Worm (Caenorhabditis elegans) whole organism, early embryonic: ENCODE measurements around the gene memi-1.
A peak's percentile ranks its signal among the peaks of the same experiment; 100 is the strongest.

Experiments
- B0310.2 ChIP-seq: sonication (generic microtip); optimal IDR thresholded peaks from 2 replicates; lab custom pipeline; 2016; ENCODE audit warnings: mild to moderate bottlenecking, missing genetic modification characterization, missing compliant biosample characterization
- F13C5.2 ChIP-seq: sonication (generic microtip); optimal IDR thresholded peaks from 2 replicates; lab custom pipeline; 2017; ENCODE audit warnings: mild to moderate bottlenecking, missing genetic modification characterization, inconsistent platforms, missing compliant biosample characterization
- aly-1 ChIP-seq: sonication (generic microtip); optimal IDR thresholded peaks from 2 replicates; lab custom pipeline; 2016; ENCODE audit warnings: missing genetic modification characterization, missing compliant biosample characterization
- ama-1 ChIP-seq: fragments of 150-350 bp; optimal IDR thresholded peaks from 2 replicates; lab custom pipeline; 2014
- ceh-13 ChIP-seq: fragments of 200-800 bp; sonication (Bioruptor generic); optimal IDR thresholded peaks from 2 replicates; lab custom pipeline; 2018; ENCODE audit warnings: mild to moderate bottlenecking, missing genetic modification characterization, missing compliant biosample characterization
- ceh-36 ChIP-seq: sonication (generic microtip); optimal IDR thresholded peaks from 2 replicates; lab custom pipeline; 2016; ENCODE audit warnings: missing genetic modification characterization, inconsistent platforms, missing compliant biosample characterization
- ets-7 ChIP-seq: sonication (generic microtip); optimal IDR thresholded peaks from 2 replicates; lab custom pipeline; 2016; ENCODE audit warnings: missing genotype, missing genetic modification characterization, missing compliant biosample characterization
- flt-1 ChIP-seq: fragments of 200-800 bp; sonication (Bioruptor generic); IDR thresholded peaks from 2 replicates; pipeline ENCODE4 v1.3.6; 2022; ENCODE audit warnings: missing genetic modification characterization, missing compliant biosample characterization
- hmbx-1 ChIP-seq: sonication (generic microtip); optimal IDR thresholded peaks from 2 replicates; lab custom pipeline; 2016; ENCODE audit warnings: mild to moderate bottlenecking, missing genetic modification characterization, missing compliant biosample characterization
- hmg-4 ChIP-seq: fragments of 200-800 bp; sonication (Bioruptor generic); optimal IDR thresholded peaks from 2 replicates; lab custom pipeline; 2018; ENCODE audit warnings: mild to moderate bottlenecking, missing genetic modification characterization, missing compliant biosample characterization
- hnd-1 ChIP-seq: sonication (generic microtip); optimal IDR thresholded peaks from 2 replicates; lab custom pipeline; 2016; ENCODE audit warnings: missing genetic modification characterization, missing compliant biosample characterization
- pes-1 ChIP-seq: fragments of 200-800 bp; sonication (Bioruptor generic); IDR thresholded peaks from 2 replicates; pipeline ENCODE4 v1.3.6; 2022; ENCODE audit warnings: missing genetic modification reagents, missing genetic modification characterization, missing compliant biosample characterization
- scrt-1 ChIP-seq: fragments of 200-800 bp; sonication (Bioruptor generic); IDR thresholded peaks from 2 replicates; pipeline ENCODE4 v1.3.6; 2022; ENCODE audit warnings: missing genetic modification characterization, missing compliant biosample characterization
- sea-1 ChIP-seq: fragments of 200-800 bp; sonication (Bioruptor generic); conservative IDR thresholded peaks from 2 replicates; pipeline ENCODE4 v1.3.6; 2022; ENCODE audit warnings: missing genetic modification characterization, missing compliant biosample characterization
- tbx-11 ChIP-seq: fragments of 200-800 bp; sonication (Bioruptor generic); IDR thresholded peaks from 2 replicates; pipeline ENCODE4 v1.3.6; 2022; ENCODE audit warnings: missing genetic modification characterization, missing compliant biosample characterization
- tbx-37 ChIP-seq: fragments of 200-800 bp; sonication (Bioruptor generic); conservative IDR thresholded peaks from 2 replicates; pipeline ENCODE4 v1.3.6; 2022; ENCODE audit warnings: missing genetic modification reagents, missing genetic modification characterization, missing compliant biosample characterization
- tra-4 ChIP-seq: sonication (generic microtip); optimal IDR thresholded peaks from 2 replicates; lab custom pipeline; 2017; ENCODE audit warnings: missing genetic modification characterization, missing compliant biosample characterization

Gene memi-1

DNA sequence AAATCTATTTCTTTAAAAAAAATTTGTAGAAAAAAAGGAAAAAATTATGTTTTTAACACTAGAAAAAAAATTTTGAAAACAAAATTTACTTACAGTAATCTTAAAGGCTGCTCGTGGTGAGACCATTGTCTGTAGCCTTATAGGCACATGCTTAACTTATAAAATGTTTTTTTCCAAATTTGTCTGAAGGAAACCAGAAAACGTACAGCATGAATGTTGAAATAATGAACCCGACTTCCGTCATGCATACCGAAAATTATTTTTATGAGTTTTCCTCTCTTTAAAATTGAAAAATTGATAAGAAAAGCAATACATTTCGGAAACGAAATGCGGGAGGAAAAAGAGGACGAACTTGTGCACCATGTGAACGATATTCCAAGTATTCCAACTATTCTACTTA, 11.6 kb upstream of the memi-1 start, which contains the start of gene R11E3.2:
Gene R11E3.2, plus strand, starts transcription at position 301 of the 400 bp plus-strand sequence.
- TF ChIP-seq flt-1 (GFP tag; lab: Robert Waterston, UW): no peak
- TF ChIP-seq ets-7 (tag; lab: Kevin White, UChicago): no peak
- TF ChIP-seq F13C5.2 (tag; lab: Kevin White, UChicago): no peak
- TF ChIP-seq hmg-4 (GFP tag; lab: Kevin White, UChicago): no peak
- no peak for TF ChIP-seq ceh-13 (GFP tag; lab: Kevin White, UChicago)
- no peak for TF ChIP-seq hmbx-1
- no peak for TF ChIP-seq tbx-37 (GFP tag; lab: Robert Waterston, UW)
- TF ChIP-seq ceh-36: no peak
- no peak for TF ChIP-seq ama-1
- no peak for TF ChIP-seq tbx-11 (GFP tag; lab: Robert Waterston, UW)

DNA sequence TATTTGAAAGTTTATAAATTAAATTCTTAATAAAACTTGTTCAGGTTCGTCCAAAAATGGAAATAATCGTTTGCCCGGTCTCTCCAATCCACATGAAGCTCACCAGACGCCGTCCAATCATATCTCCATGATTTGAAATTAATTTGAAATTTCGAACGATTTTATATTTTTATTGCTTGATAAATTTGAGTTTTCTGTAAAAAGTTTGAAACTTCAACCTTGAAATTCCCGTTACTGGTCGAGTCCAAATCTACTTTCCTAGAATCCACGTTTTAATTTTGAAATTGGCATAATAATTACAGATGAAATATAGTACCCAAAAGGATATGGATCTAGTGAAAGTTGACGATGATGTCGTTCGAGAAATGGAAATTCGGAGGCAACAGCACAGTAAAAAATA, 4.2 kb upstream of the memi-1 start, which contains the start of gene npp-26:
Gene npp-26, plus strand, starts transcription at position 301 of the 400 bp plus-strand sequence.
- TF ChIP-seq tbx-11 (GFP tag; lab: Robert Waterston, UW): no peak
- TF ChIP-seq aly-1 (tag; lab: Kevin White, UChicago): no peak
- TF ChIP-seq F13C5.2 (tag; lab: Kevin White, UChicago): no peak
- TF ChIP-seq ets-7 (tag; lab: Kevin White, UChicago): no peak
- TF ChIP-seq flt-1 (GFP tag; lab: Robert Waterston, UW): no peak
- no peak for TF ChIP-seq ama-1
- no peak for TF ChIP-seq ceh-36
- TF ChIP-seq ceh-13 (GFP tag; lab: Kevin White, UChicago): no peak
- no peak for TF ChIP-seq scrt-1 (GFP tag; lab: Robert Waterston, UW)
- TF ChIP-seq B0310.2: no peak
- no peak for TF ChIP-seq hnd-1 (tag; lab: Kevin White, UChicago)
- no peak for TF ChIP-seq hmbx-1
- no peak for TF ChIP-seq pes-1 (GFP tag; lab: Robert Waterston, UW)
- TF ChIP-seq tbx-37 (GFP tag; lab: Robert Waterston, UW): no peak

DNA sequence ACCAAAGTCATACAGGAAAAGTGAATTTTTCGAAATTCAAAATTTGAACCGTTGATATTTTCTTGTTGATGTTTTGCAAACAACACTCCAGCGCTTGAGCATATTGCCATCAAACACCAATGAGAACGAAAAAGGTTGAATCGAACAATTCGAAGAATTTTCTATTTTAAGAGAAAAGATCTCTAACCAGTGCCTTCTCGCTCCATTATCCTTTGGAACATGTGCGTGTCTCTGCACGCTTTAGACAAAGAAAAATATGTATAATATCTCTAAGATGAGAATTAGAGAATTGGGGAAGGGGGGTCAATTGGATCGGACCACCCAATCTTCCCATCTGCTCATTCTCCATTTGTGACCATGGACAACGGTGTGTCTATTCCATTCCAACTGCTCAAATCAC, 3.6 kb upstream of the memi-1 start, which contains the start of gene Y17G9B.2:
Gene Y17G9B.2, plus strand, starts transcription at position 301 of the 400 bp plus-strand sequence.
- TF ChIP-seq ama-1 (no peak), hmbx-1 (no peak)

DNA sequence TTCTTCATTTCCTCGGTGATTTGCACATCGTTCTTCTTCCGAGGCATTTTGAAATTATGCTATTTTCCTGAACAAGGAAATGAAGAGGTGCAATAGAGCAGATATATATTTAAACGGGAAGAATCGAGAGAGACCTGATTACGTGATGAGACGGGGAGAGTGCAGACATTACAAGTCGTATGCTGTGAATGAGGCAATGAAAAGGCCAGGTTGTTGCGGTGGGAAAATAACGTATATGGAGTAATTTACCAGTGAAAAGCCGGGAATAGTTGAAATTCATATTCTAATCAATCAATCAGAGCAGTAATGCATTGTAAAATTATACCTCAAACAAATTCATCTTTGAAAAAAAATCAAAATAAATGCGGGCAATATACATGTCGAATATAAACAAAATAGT, 1.6 kb downstream of the memi-1 start, which contains the start of gene Y17G9B.8:
Gene Y17G9B.8, minus strand, starts transcription at position 182 of the 400 bp plus-strand sequence.
- no peak for TF ChIP-seq pes-1 (GFP tag; lab: Robert Waterston, UW)
- TF ChIP-seq scrt-1 (GFP tag; lab: Robert Waterston, UW): no peak
- TF ChIP-seq hmbx-1: no peak
- TF ChIP-seq F13C5.2 (tag; lab: Kevin White, UChicago): no peak
- no peak for TF ChIP-seq ama-1
- no peak for TF ChIP-seq ets-7 (tag; lab: Kevin White, UChicago)
- TF ChIP-seq ceh-36: no peak
- no peak for TF ChIP-seq B0310.2
- TF ChIP-seq ceh-13 (GFP tag; lab: Kevin White, UChicago): no peak
- no peak for TF ChIP-seq aly-1 (tag; lab: Kevin White, UChicago)
- no peak for TF ChIP-seq sea-1
- no peak for TF ChIP-seq flt-1 (GFP tag; lab: Robert Waterston, UW)

DNA sequence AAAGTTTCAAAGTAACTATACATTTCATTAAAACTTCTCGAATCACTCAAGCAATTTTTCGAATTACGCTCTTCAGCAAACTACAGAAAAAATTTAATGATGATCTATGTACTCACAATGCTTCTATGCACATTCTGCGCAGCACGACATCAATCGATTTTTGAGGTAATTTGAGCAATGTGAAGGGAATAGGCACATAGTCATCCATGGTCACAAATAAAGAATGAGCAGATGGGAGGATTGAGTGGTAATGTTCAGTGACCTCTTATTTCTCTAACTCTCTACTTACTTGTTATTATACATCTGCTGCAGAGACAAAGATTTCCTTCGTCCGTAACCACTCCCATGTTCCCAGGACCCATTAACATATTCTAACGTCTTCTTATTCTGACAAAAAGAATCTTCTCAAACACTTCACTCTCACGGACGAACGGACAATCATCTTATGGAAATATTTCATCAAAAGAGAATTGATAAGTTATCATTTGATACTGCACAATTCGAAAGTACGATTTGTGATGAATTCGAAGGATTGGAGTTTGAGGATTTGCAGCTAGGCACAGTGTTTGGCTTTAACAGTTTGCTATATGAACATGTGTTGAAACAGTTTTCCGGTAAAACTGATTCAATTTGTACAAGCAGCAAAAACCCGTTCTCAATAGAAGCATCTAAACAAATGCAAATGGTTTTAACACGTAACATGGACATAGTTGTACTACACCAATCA, 4.1 kb downstream of the memi-1 start, which contains the start of the genes fbxb-77 and Y17G9B.11:
Gene fbxb-77, minus strand, starts transcription at position 229 of the 727 bp plus-strand sequence.
Gene Y17G9B.11, plus strand, starts transcription at position 677 of the 727 bp plus-strand sequence.
- no peak for TF ChIP-seq F13C5.2 (tag; lab: Kevin White, UChicago)
- TF ChIP-seq ceh-36: no peak
- TF ChIP-seq tra-4 (tag; lab: Kevin White, UChicago): no peak

DNA sequence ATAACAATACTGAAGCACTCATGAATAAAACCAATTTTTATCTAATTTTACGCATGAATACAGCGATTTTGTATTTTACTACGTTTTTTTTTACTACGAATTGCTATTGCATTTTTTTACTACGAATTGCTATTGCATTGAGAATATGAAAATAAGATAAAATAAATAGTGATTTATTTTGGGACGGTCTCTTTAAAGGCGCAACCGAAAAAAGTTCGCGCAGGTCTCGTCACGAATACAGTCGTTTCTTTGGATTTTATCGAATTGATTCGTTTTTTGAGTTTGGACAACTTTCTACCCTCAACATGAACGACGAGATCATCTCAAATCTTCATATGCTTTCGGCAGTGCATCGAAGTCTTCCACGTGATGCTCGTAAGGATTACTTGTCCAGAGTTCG, 8.4 kb downstream of the memi-1 start, which contains the start of gene Y17G9B.4:
Gene Y17G9B.4, plus strand, starts transcription at position 306 of the 400 bp plus-strand sequence.
- TF ChIP-seq ceh-36 (no peak), hmg-4 (GFP tag; lab: Kevin White, UChicago) (no peak), ceh-13 (GFP tag; lab: Kevin White, UChicago) (no peak), ama-1 (no peak), flt-1 (GFP tag; lab: Robert Waterston, UW) (no peak), tra-4 (tag; lab: Kevin White, UChicago) (no peak), ets-7 (tag; lab: Kevin White, UChicago) (no peak), aly-1 (tag; lab: Kevin White, UChicago) (no peak), tbx-11 (GFP tag; lab: Robert Waterston, UW) (no peak), scrt-1 (GFP tag; lab: Robert Waterston, UW) (no peak), pes-1 (GFP tag; lab: Robert Waterston, UW) (no peak), sea-1 (no peak), hmbx-1 (no peak), tbx-37 (GFP tag; lab: Robert Waterston, UW) (no peak)

DNA sequence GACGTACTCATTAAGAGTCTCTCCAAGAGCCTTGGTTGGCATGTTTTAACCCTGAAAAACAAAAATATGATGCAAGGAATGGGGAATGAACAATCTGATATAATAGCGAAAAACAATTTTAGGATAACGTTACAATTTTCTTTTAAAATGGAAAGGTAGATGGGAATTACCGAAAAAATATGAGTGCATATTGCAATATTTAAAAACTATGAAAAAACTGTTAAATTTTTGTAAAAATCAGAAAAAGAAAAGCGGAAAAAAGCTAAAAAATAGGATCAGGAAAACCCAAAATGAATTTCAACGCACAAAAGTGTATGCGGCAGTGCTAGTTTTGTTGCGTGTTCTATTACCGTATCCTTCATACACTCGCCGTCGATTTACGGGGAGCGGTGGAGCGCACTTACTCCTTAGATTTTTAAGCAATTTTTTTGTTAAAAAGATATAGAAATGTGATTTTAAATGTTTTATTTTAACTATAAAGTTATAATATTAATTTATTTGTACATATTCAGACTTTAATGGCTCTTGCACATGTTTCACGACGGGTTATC, 10.4 kb downstream of the memi-1 start, which contains the start of the genes rpl-20 and Y17G9B.5:
Gene rpl-20, minus strand, starts transcription at position 51 of the 551 bp plus-strand sequence.
Gene Y17G9B.5, plus strand, starts transcription at position 513 of the 551 bp plus-strand sequence.
- TF ChIP-seq tra-4 (tag; lab: Kevin White, UChicago): peak; percentile 73
- TF ChIP-seq flt-1 (GFP tag; lab: Robert Waterston, UW): peak; percentile 84
- peak; percentile 81 for TF ChIP-seq hmg-4 (GFP tag; lab: Kevin White, UChicago)
- TF ChIP-seq sea-1: peak; percentile 87
- peak; percentile 99 for TF ChIP-seq F13C5.2 (tag; lab: Kevin White, UChicago)
- TF ChIP-seq ceh-36: peak; percentile 85
- peak; percentile 54 for TF ChIP-seq ets-7 (tag; lab: Kevin White, UChicago)
- TF ChIP-seq aly-1 (tag; lab: Kevin White, UChicago): no peak
- peak; percentile 76 for TF ChIP-seq tbx-37 (GFP tag; lab: Robert Waterston, UW)
- TF ChIP-seq ceh-13 (GFP tag; lab: Kevin White, UChicago): peak; percentile 63
- peak; percentile 72 for TF ChIP-seq hnd-1 (tag; lab: Kevin White, UChicago)
- peak; percentile 75 for TF ChIP-seq hmbx-1
- peak; percentile 80 for TF ChIP-seq scrt-1 (GFP tag; lab: Robert Waterston, UW)
- peak; percentile 78 for TF ChIP-seq tbx-11 (GFP tag; lab: Robert Waterston, UW)
- TF ChIP-seq B0310.2: peak; percentile 49
- peak; percentile 81 for TF ChIP-seq pes-1 (GFP tag; lab: Robert Waterston, UW)
- no peak for TF ChIP-seq ama-1
